Worm (Caenorhabditis elegans): Measurements from ENCODE around the gene F39G3.3.

Gene F39G3.3

ce11 chrV:4733952-4734351, 2.2 kb downstream of the F39G3.3 start (continued):
- no peak for TF ChIP-seq madf-9 (GFP tag; conservative IDR thresholded peaks at IDR 0.05)

DNA sequence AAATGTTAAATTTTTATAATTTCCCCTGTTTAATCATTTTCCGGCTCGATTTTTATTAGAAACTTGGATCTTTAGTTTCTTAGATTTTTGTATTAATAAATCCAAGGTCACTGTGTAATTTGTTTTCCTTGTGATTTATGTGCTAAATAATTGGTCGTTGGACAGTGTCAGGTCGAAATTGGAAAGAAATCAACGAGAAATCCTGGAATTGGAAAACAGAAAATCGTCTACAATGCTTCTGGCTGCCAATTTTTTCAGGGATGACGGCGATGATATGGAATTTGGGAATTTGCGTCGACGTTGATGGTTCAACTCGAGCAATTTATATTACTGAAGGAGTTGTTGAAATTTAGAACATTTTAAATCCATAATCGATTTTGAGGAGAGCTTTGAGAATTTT, 2.9 kb downstream of the F39G3.3 start:
- TF ChIP-seq ces-1 (GFP tag; optimal IDR thresholded peaks at IDR 0.05), result no peak
- TF ChIP-seq arid-1 (GFP tag; conservative IDR thresholded peaks at IDR 0.05), result 0 out of 2 replicates have a peak, but pooled peaks have one; percentile 8
- peak; percentile 40; the same call in 1 of the 2 replicates for TF ChIP-seq lin-38 (GFP tag; IDR thresholded peaks at IDR 0.05)
- no peak for TF ChIP-seq ztf-11 (tag; optimal IDR thresholded peaks at IDR 0.05)
- TF ChIP-seq daf-16 (GFP tag; optimal IDR thresholded peaks at IDR 0.05), result no peak
- TF ChIP-seq daf-16 (tag; optimal IDR thresholded peaks at IDR 0.05), result peak; percentile 1
- TF ChIP-seq Y105C5A.15 (GFP tag; IDR thresholded peaks at IDR 0.05), result no peak
- no peak for TF ChIP-seq nhr-77 (tag; optimal IDR thresholded peaks at IDR 0.05)
- TF ChIP-seq ceh-28 (tag; optimal IDR thresholded peaks at IDR 0.05), result no peak
- TF ChIP-seq aly-2 (tag; optimal IDR thresholded peaks at IDR 0.05), result peak; percentile 31
- TF ChIP-seq dpl-1 (GFP tag; optimal IDR thresholded peaks at IDR 0.05), result no peak
- no peak for TF ChIP-seq lin-29 (GFP tag; IDR thresholded peaks at IDR 0.05)
- no peak for TF ChIP-seq mes-2 (tag; optimal IDR thresholded peaks at IDR 0.05; ENCODE audit: poor library complexity, severe bottlenecking)
- peak; percentile 96 for TF ChIP-seq aha-1 (tag)

DNA sequence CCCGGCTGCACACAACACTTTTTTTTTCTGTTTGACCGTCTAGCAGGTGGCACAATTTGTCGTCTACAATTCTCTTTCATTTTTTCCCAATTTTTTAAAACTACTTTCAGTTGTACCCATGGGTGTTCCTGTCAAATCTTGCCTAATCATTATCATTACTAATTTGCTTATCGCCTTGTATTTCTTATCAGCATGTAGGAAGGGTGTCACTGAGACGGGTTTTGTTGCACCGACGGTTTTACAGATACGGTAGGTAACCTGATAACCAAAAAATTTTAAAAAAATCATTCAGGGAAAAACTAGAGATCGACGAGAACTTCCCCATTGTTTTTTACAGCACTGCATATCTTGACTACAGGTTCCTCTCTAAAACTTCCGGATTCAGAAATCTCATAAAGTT, 6.0 kb downstream of the F39G3.3 start, which contains the start of gene F39G3.2:
Gene F39G3.2, plus strand, starts transcription at position 105 of the 400 bp plus-strand sequence.
- TF ChIP-seq duxl-1 (tag; optimal IDR thresholded peaks at IDR 0.05; ENCODE audit: poor library complexity) (no peak), ces-1 (GFP tag; optimal IDR thresholded peaks at IDR 0.05) (no peak), ama-1 (optimal IDR thresholded peaks at IDR 0.05) (no peak), daf-16 (GFP tag; optimal IDR thresholded peaks at IDR 0.05) (no peak), daf-16 (tag; optimal IDR thresholded peaks at IDR 0.05) (peak; percentile 37), nhr-77 (tag; optimal IDR thresholded peaks at IDR 0.05) (no peak), hlh-11 (tag; optimal IDR thresholded peaks at IDR 0.05) (peak; percentile 56), egl-27 (tag; optimal IDR thresholded peaks at IDR 0.05) (no peak), F44E2.7 (GFP tag; IDR thresholded peaks at IDR 0.05) (no peak), lin-1 (GFP tag; IDR thresholded peaks at IDR 0.05) (0 out of 2 replicates have a peak, but pooled peaks have one; percentile 12), nhr-28 (tag; optimal IDR thresholded peaks at IDR 0.05) (peak; percentile 72), dmd-6 (GFP tag; IDR thresholded peaks at IDR 0.05) (peak; percentile 59), vab-7 (GFP tag; IDR thresholded peaks at IDR 0.05) (no peak), unc-62 (GFP tag; optimal IDR thresholded peaks at IDR 0.05 in 1 of 2) (peak in 1 of 2 experiments; percentile 40), unc-62 (tag; optimal IDR thresholded peaks at IDR 0.05) (no peak), lin-29 (GFP tag; IDR thresholded peaks at IDR 0.05) (no peak), mdt-29 (GFP tag; IDR thresholded peaks at IDR 0.05) (no peak), egl-43 (GFP tag; IDR thresholded peaks at IDR 0.05) (no peak), snpc-1.2 (GFP tag; IDR thresholded peaks at IDR 0.05) (no peak), Y75B8A.6 (GFP tag; IDR thresholded peaks at IDR 0.05) (no peak), dve-1 (tag; optimal IDR thresholded peaks at IDR 0.05; ENCODE audit: insufficient read depth) (peak; percentile 54), nhr-102 (tag; optimal IDR thresholded peaks at IDR 0.05) (no peak), pqm-1 (tag; optimal IDR thresholded peaks at IDR 0.05) (peak; percentile 89), mes-2 (tag; optimal IDR thresholded peaks at IDR 0.05; ENCODE audit: poor library complexity, severe bottlenecking) (no peak), nhr-76 (tag; optimal IDR thresholded peaks at IDR 0.05) (no peak), Y105C5A.15 (GFP tag; IDR thresholded peaks at IDR 0.05) (no peak), T26A8.4 (GFP tag; IDR thresholded peaks at IDR 0.05) (no peak), ZK337.2 (GFP tag; IDR thresholded peaks at IDR 0.05) (no peak)

DNA sequence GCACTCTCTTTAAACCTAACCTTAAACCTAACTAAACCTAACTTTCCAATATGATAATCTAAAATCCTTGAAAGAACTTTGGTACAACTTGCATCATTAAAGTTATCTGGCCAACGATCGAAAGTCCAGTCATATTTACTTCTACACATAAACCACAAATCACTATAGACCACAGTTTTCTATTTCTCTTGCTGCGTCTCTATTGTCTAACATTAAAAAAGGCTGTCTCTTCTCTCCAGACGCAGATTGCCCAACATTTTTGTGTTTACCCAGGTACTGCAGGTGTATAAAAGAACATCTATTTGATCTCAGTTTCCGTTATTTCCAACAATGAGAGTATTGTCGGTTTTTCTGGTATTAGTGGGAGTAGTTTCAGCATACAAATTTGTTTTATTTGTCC, 10.5 kb downstream of the F39G3.3 start, which contains the start of gene ugt-61:
Gene ugt-61, plus strand, starts transcription at position 233 of the 400 bp plus-strand sequence.
- TF ChIP-seq zfp-2 (tag; optimal IDR thresholded peaks at IDR 0.05) (no peak), nhr-48 (tag; optimal IDR thresholded peaks at IDR 0.05) (no peak), nhr-28 (tag; optimal IDR thresholded peaks at IDR 0.05) (peak; percentile 78), fos-1 (tag; optimal IDR thresholded peaks at IDR 0.05) (no peak), duxl-1 (tag; optimal IDR thresholded peaks at IDR 0.05; ENCODE audit: poor library complexity) (no peak), pqm-1 (tag; optimal IDR thresholded peaks at IDR 0.05) (peak; percentile 49), ceh-82 (tag; optimal IDR thresholded peaks at IDR 0.05) (no peak), hlh-30 (tag; optimal IDR thresholded peaks at IDR 0.05; ENCODE audit: insufficient read depth) (no peak), mxl-3 (GFP tag; optimal IDR thresholded peaks at IDR 0.05) (no peak), pha-4 (GFP tag; IDR thresholded peaks at IDR 0.05) (no peak), pha-4 (tag; optimal IDR thresholded peaks at IDR 0.05) (peak; percentile 44), unc-62 (GFP tag; optimal IDR thresholded peaks at IDR 0.05 in 1 of 2) (no peak), unc-62 (tag; optimal IDR thresholded peaks at IDR 0.05) (no peak), mxl-2 (GFP tag; conservative IDR thresholded peaks at IDR 0.05) (no peak), snpc-1.2 (GFP tag; IDR thresholded peaks at IDR 0.05) (no peak), nhr-111 (GFP tag; optimal IDR thresholded peaks at IDR 0.05) (no peak), D1046.2 (GFP tag; IDR thresholded peaks at IDR 0.05) (no peak)

Data from whole organism, L4 larva.